Fruit fly (Drosophila melanogaster): Measurements from ENCODE around the gene Pxt.
A peak's percentile ranks its signal among the peaks of the same experiment; 100 is the strongest.

The Pxt gene

dm6 chr3R:17670857-17671336 lies 48.4 kb upstream of the Pxt start, which contains the start of the genes CG7523 and Mps1 (continued):
- TF ChIP-seq Max (GFP tag; optimal IDR thresholded peaks at IDR 0.05) (no peak), CG10462 (GFP tag; optimal IDR thresholded peaks at IDR 0.05) (no peak), Atf-2 (GFP tag; optimal IDR thresholded peaks at IDR 0.05) (no peak), CG12236 (GFP tag; optimal IDR thresholded peaks at IDR 0.05) (no peak), mirr (GFP tag; optimal IDR thresholded peaks at IDR 0.05) (no peak), CG7745 (tag; optimal IDR thresholded peaks at IDR 0.05) (no peak), danr (GFP tag; IDR thresholded peaks at IDR 0.05) (no peak), pfk (GFP tag; optimal IDR thresholded peaks at IDR 0.05) (peak; percentile 3), CG14441 (GFP tag; IDR thresholded peaks at IDR 0.05) (no peak), CG11695 (GFP tag; IDR thresholded peaks at IDR 0.05) (no peak), CG8924 (tag; optimal IDR thresholded peaks at IDR 0.05) (peak; percentile 67), az2 (GFP tag; optimal IDR thresholded peaks at IDR 0.05) (no peak), CG16863 (GFP tag; optimal IDR thresholded peaks at IDR 0.05) (no peak), Hr3 (GFP tag; optimal IDR thresholded peaks at IDR 0.05) (no peak), tin (GFP tag; optimal IDR thresholded peaks at IDR 0.05) (no peak), CG15479 (GFP tag; optimal IDR thresholded peaks at IDR 0.05) (no peak), fru (optimal IDR thresholded peaks at IDR 0.05) (no peak), Trl (optimal IDR thresholded peaks at IDR 0.05) (no peak), Trl (GFP tag; optimal IDR thresholded peaks at IDR 0.05) (no peak), sima (GFP tag; optimal IDR thresholded peaks at IDR 0.05) (no peak), Ets97D (GFP tag; optimal IDR thresholded peaks at IDR 0.05) (peak; percentile 57), CG12219 (GFP tag; optimal IDR thresholded peaks at IDR 0.05) (no peak), sim (GFP tag; IDR thresholded peaks at IDR 0.05) (no peak), twi (tag; optimal IDR thresholded peaks at IDR 0.05) (no peak), Blimp-1 (GFP tag; optimal IDR thresholded peaks at IDR 0.05) (no peak), sisA (GFP tag; IDR thresholded peaks at IDR 0.05) (no peak), cwo (GFP tag; optimal IDR thresholded peaks at IDR 0.05) (no peak), CG7963 (GFP tag; IDR thresholded peaks at IDR 0.05; ENCODE audit: partially characterized antibody) (no peak), CG5953 (GFP tag; IDR thresholded peaks at IDR 0.05) (no peak), Oli (tag; optimal IDR thresholded peaks at IDR 0.05) (no peak), MTF-1 (GFP tag; optimal IDR thresholded peaks at IDR 0.05; ENCODE audit: borderline replicate concordance) (no peak), Tbp (GFP tag; optimal IDR thresholded peaks at IDR 0.05) (no peak), CG15269 (tag; optimal IDR thresholded peaks at IDR 0.05) (no peak), sqz (GFP tag; optimal IDR thresholded peaks at IDR 0.05) (no peak), Dad (GFP tag; optimal IDR thresholded peaks at IDR 0.05) (no peak), onecut (GFP tag; IDR thresholded peaks at IDR 0.05) (peak; percentile 49; the same call in 1 of the 2 replicates), h (optimal IDR thresholded peaks at IDR 0.05) (no peak), CG15011 (GFP tag; optimal IDR thresholded peaks at IDR 0.05) (no peak), Deaf1 (tag; optimal IDR thresholded peaks at IDR 0.05) (no peak), Myb (GFP tag; optimal IDR thresholded peaks at IDR 0.05) (peak; percentile 91), her (GFP tag; optimal IDR thresholded peaks at IDR 0.05) (no peak), CG7556 (GFP tag; optimal IDR thresholded peaks at IDR 0.05) (no peak), CG30431 (GFP tag; optimal IDR thresholded peaks at IDR 0.05) (no peak), lab (GFP tag; optimal IDR thresholded peaks at IDR 0.05) (no peak), Spps (tag; optimal IDR thresholded peaks at IDR 0.05) (no peak), Pdp1 (GFP tag; optimal IDR thresholded peaks at IDR 0.05) (no peak), bcd (GFP tag; optimal IDR thresholded peaks at IDR 0.05) (no peak), pros (GFP tag; optimal IDR thresholded peaks at IDR 0.05) (no peak), Hmr (GFP tag; optimal IDR thresholded peaks at IDR 0.05) (peak; percentile 77), CG2712 (tag; optimal IDR thresholded peaks at IDR 0.05) (peak; percentile 38), lola (GFP tag; optimal IDR thresholded peaks at IDR 0.05) (peak in 1 of 3 experiments; percentile 19), Poxn (GFP tag; IDR thresholded peaks at IDR 0.05) (no peak)

All from whole organism, embryonic.